Fruit fly (Drosophila melanogaster) whole organism, prepupa: ENCODE results near the gene Rab11.

Source experiments
- CG15336 ChIP-seq: fragments of 200-800 bp; sonication (Bioruptor generic); IDR thresholded peaks from 2 replicates; pipeline ENCODE4 v1.3.6; 2022; ENCODE audit warnings: missing biosample characterization, missing genetic modification characterization
- CG6854 ChIP-seq: fragments of 200-800 bp; sonication (Bioruptor generic); optimal IDR thresholded peaks from 2 replicates; lab custom pipeline; 2017; ENCODE audit warnings: missing biosample characterization, mild to moderate bottlenecking, missing genetic modification characterization
- CG8119 ChIP-seq: fragments of 200-800 bp; sonication (Bioruptor generic); IDR thresholded peaks from 3 replicates; pipeline ENCODE4 v1.3.6; 2022; ENCODE audit warnings: missing biosample characterization, missing genetic modification characterization
- Eip75B ChIP-seq: fragments of 200-800 bp; sonication (Bioruptor generic); optimal IDR thresholded peaks from 3 replicates; lab custom pipeline; 2016; ENCODE audit warnings: missing biosample characterization, missing genetic modification characterization
- OdsH ChIP-seq: fragments of 200-800 bp; sonication (Bioruptor generic); optimal IDR thresholded peaks from 3 replicates; lab custom pipeline; 2016; ENCODE audit warnings: missing biosample characterization, missing genetic modification characterization

- TF ChIP-seq Eip75B (no peak), CG6854 (no peak), CG8119 (GFP tag; lab: Robert Waterston, UW) (no peak), OdsH (GFP tag; lab: Kevin White, UChicago) (no peak), CG15336 (no peak)
These were observed 42.9 kb downstream of the Rab11 start for dm6 chr3R:21154130-21154529.
